Worm (Caenorhabditis elegans) whole organism, young adult: ENCODE measurements around the gene lido-11.
A peak's percentile ranks its signal among the peaks of the same experiment; 100 is the strongest.

Source experiments
- B0035.1 ChIP-seq: sonication (generic microtip); optimal IDR thresholded peaks from 2 replicates; lab custom pipeline; 2016; ENCODE audit warnings: missing genetic modification characterization, mild to moderate bottlenecking, missing compliant biosample characterization, missing genotype, missing genetic modification reagents
- F10E7.11 ChIP-seq: sonication (generic microtip); optimal IDR thresholded peaks from 2 replicates; lab custom pipeline; 2017; ENCODE audit warnings: mild to moderate bottlenecking, missing genetic modification characterization, moderate library complexity, missing compliant biosample characterization
- F33H1.4 ChIP-seq: fragments of 200-800 bp; sonication (Bioruptor generic); IDR thresholded peaks from 2 replicates; pipeline ENCODE4 v1.3.6; 2022; ENCODE audit warnings: missing genetic modification reagents, missing genetic modification characterization, missing compliant biosample characterization
- K12H6.12 ChIP-seq: fragments of 200-800 bp; sonication (Bioruptor generic); optimal IDR thresholded peaks from 2 replicates; lab custom pipeline; 2018; ENCODE audit warnings: mild to moderate bottlenecking, missing genetic modification characterization, missing compliant biosample characterization
- Y56A3A.18 ChIP-seq: fragments of 200-800 bp; sonication (Bioruptor generic); IDR thresholded peaks from 2 replicates; pipeline ENCODE4 v1.3.6; 2022; ENCODE audit warnings: missing genetic modification reagents, missing genetic modification characterization, missing compliant biosample characterization
- Y95B8A.8 ChIP-seq: fragments of 200-800 bp; sonication (Bioruptor generic); IDR thresholded peaks from 2 replicates; pipeline ENCODE4 v1.3.6; 2022; ENCODE audit warnings: missing genetic modification reagents, missing genetic modification characterization, missing compliant biosample characterization
- akir-1 ChIP-seq: fragments of 200-800 bp; sonication (Bioruptor generic); optimal IDR thresholded peaks from 2 replicates; lab custom pipeline; 2018; ENCODE audit warnings: mild to moderate bottlenecking, missing genetic modification characterization, moderate library complexity, missing compliant biosample characterization
- attf-3 ChIP-seq: fragments of 200-800 bp; sonication (Bioruptor generic); conservative IDR thresholded peaks from 2 replicates; pipeline ENCODE4 v1.3.6; 2022; ENCODE audit warnings: missing genetic modification reagents, missing genetic modification characterization, missing compliant biosample characterization
- cebp-1 ChIP-seq, 2 experiments: fragments of 200-800 bp in 1 of 2; sonication (Bioruptor generic) in 1 of 2; sonication (generic microtip) in 1 of 2; IDR thresholded peaks in 1 of 2; optimal IDR thresholded peaks in 1 of 2; 2 replicates each; pipeline versions ENCODE4 v1.3.6 to Lab custom; 2017 to 2022; ENCODE audit warnings: missing compliant biosample characterization in 2 of 2, missing genetic modification characterization in 2 of 2, mild to moderate bottlenecking in 1 of 2, missing genetic modification reagents in 1 of 2, moderate library complexity in 1 of 2
- ceh-58 ChIP-seq: fragments of 200-800 bp; sonication (Bioruptor generic); IDR thresholded peaks from 2 replicates; pipeline ENCODE4 v1.3.6; 2022; ENCODE audit warnings: missing genetic modification characterization, missing compliant biosample characterization
- chd-7 ChIP-seq: sonication (generic microtip); optimal IDR thresholded peaks from 2 replicates; lab custom pipeline; 2016; ENCODE audit warnings: mild to moderate bottlenecking, missing genetic modification characterization, moderate library complexity, missing compliant biosample characterization
- dpff-1 ChIP-seq: sonication (generic microtip); optimal IDR thresholded peaks from 2 replicates; lab custom pipeline; 2017; ENCODE audit warnings: mild to moderate bottlenecking, missing genetic modification characterization, missing compliant biosample characterization
- efl-1 ChIP-seq: fragments of 150-350 bp; optimal IDR thresholded peaks from 2 replicates; lab custom pipeline; 2014; ENCODE audit warnings: missing biosample characterization, missing genetic modification reagents, missing genetic modification characterization
- egrh-3 ChIP-seq: fragments of 200-800 bp; sonication (Bioruptor generic); IDR thresholded peaks from 2 replicates; pipeline ENCODE4 v1.3.6; 2022; ENCODE audit warnings: missing genetic modification reagents, missing genetic modification characterization, missing compliant biosample characterization
- gei-17 ChIP-seq: fragments of 200-800 bp; sonication (Bioruptor generic); optimal IDR thresholded peaks from 2 replicates; lab custom pipeline; 2018; ENCODE audit warnings: mild to moderate bottlenecking, missing genetic modification characterization, missing compliant biosample characterization
- him-1 ChIP-seq: sonication (generic microtip); optimal IDR thresholded peaks from 2 replicates; lab custom pipeline; 2016; ENCODE audit warnings: missing genotype, missing genetic modification reagents, missing genetic modification characterization, missing compliant biosample characterization
- hmg-1.2 ChIP-seq: fragments of 200-800 bp; sonication (Bioruptor generic); IDR thresholded peaks from 2 replicates; pipeline ENCODE4 v1.3.6; 2022; ENCODE audit warnings: missing genetic modification reagents, missing genetic modification characterization, missing compliant biosample characterization
- hrde-1 ChIP-seq: sonication (generic microtip); optimal IDR thresholded peaks from 2 replicates; lab custom pipeline; 2016; ENCODE audit warnings: missing genetic modification characterization, mild to moderate bottlenecking, missing compliant biosample characterization, moderate library complexity, missing genotype, missing genetic modification reagents, borderline replicate concordance
- hsf-1 ChIP-seq: fragments of 200-800 bp; sonication (Bioruptor generic); IDR thresholded peaks from 2 replicates; pipeline ENCODE4 v1.3.6; 2022; ENCODE audit warnings: missing genetic modification reagents, missing genetic modification characterization, missing compliant biosample characterization
- lag-1 ChIP-seq: fragments of 200-800 bp; sonication (Bioruptor generic); IDR thresholded peaks from 2 replicates; pipeline ENCODE4 v1.3.6; 2022; ENCODE audit warnings: missing genetic modification reagents, missing genetic modification characterization, missing compliant biosample characterization
- let-526 ChIP-seq: fragments of 200-800 bp; sonication (Bioruptor generic); IDR thresholded peaks from 2 replicates; pipeline ENCODE4 v1.3.6; 2022; ENCODE audit warnings: missing genetic modification reagents, missing genetic modification characterization, missing compliant biosample characterization
- let-607 ChIP-seq, 2 experiments: fragments of 200-800 bp in 1 of 2; sonication (Bioruptor generic) in 1 of 2; sonication (generic microtip) in 1 of 2; optimal IDR thresholded peaks; 2 replicates each; lab custom pipeline; 2016 to 2018; ENCODE audit warnings: mild to moderate bottlenecking in 2 of 2, missing compliant biosample characterization in 2 of 2, missing genetic modification characterization in 2 of 2, moderate library complexity in 2 of 2, missing genotype in 1 of 2
- lin-40 ChIP-seq: sonication (generic microtip); optimal IDR thresholded peaks from 2 replicates; lab custom pipeline; 2016; ENCODE audit warnings: missing genetic modification characterization, mild to moderate bottlenecking, missing compliant biosample characterization, missing genotype, missing genetic modification reagents
- lin-54 ChIP-seq: fragments of 200-800 bp; sonication (Bioruptor generic); optimal IDR thresholded peaks from 2 replicates; lab custom pipeline; 2018; ENCODE audit warnings: mild to moderate bottlenecking, missing genetic modification characterization, missing compliant biosample characterization
- lir-1 ChIP-seq: fragments of 200-800 bp; sonication (Bioruptor generic); conservative IDR thresholded peaks from 2 replicates; pipeline ENCODE4 v1.3.6; 2022; ENCODE audit warnings: missing genetic modification reagents, missing genetic modification characterization, missing compliant biosample characterization
- lsl-1 ChIP-seq: fragments of 200-800 bp; sonication (Bioruptor generic); optimal IDR thresholded peaks from 2 replicates; lab custom pipeline; 2018; ENCODE audit warnings: mild to moderate bottlenecking, missing genetic modification characterization, moderate library complexity, missing compliant biosample characterization
- madf-10 ChIP-seq: sonication (generic microtip); optimal IDR thresholded peaks from 2 replicates; lab custom pipeline; 2016; ENCODE audit warnings: mild to moderate bottlenecking, missing genetic modification characterization, missing compliant biosample characterization
- mes-4 ChIP-seq: sonication (generic microtip); optimal IDR thresholded peaks from 2 replicates; lab custom pipeline; 2016; ENCODE audit warnings: missing genotype, missing genetic modification characterization, missing compliant biosample characterization
- nhr-120 ChIP-seq: fragments of 200-800 bp; sonication (Bioruptor generic); IDR thresholded peaks from 2 replicates; pipeline ENCODE4 v1.3.6; 2022; ENCODE audit warnings: missing genetic modification characterization, missing compliant biosample characterization
- nhr-179 ChIP-seq: sonication (generic microtip); optimal IDR thresholded peaks from 2 replicates; lab custom pipeline; 2016; ENCODE audit warnings: mild to moderate bottlenecking, missing genetic modification characterization, missing compliant biosample characterization
- nhr-27 ChIP-seq: fragments of 200-800 bp; sonication (Bioruptor generic); optimal IDR thresholded peaks from 2 replicates; lab custom pipeline; 2018; ENCODE audit warnings: mild to moderate bottlenecking, missing genetic modification characterization, moderate library complexity, missing compliant biosample characterization
- pbrm-1 ChIP-seq: fragments of 200-800 bp; sonication (Bioruptor generic); IDR thresholded peaks from 2 replicates; pipeline ENCODE4 v1.3.6; 2022; ENCODE audit warnings: missing genetic modification reagents, missing genetic modification characterization, missing compliant biosample characterization
- pha-4 ChIP-seq: fragments of 150-350 bp; sonication (generic microtip); optimal IDR thresholded peaks from 2 replicates; lab custom pipeline; 2014; ENCODE audit warnings: missing biosample characterization, missing genetic modification reagents, missing genetic modification characterization
- repo-1 ChIP-seq: sonication (generic microtip); optimal IDR thresholded peaks from 2 replicates; lab custom pipeline; 2017; ENCODE audit warnings: mild to moderate bottlenecking, missing genetic modification characterization, missing compliant biosample characterization
- snpc-1.1 ChIP-seq: sonication (generic microtip); optimal IDR thresholded peaks from 2 replicates; lab custom pipeline; 2017; ENCODE audit warnings: missing genetic modification characterization, mild to moderate bottlenecking, missing compliant biosample characterization, antibody characterized with exemption, moderate library complexity, missing genotype, missing genetic modification reagents; ENCODE audit not compliant: insufficient read depth
- sptf-2 ChIP-seq: fragments of 200-800 bp; sonication (Bioruptor generic); optimal IDR thresholded peaks from 2 replicates; lab custom pipeline; 2018; ENCODE audit warnings: mild to moderate bottlenecking, missing genetic modification characterization, missing compliant biosample characterization
- tbp1 ChIP-seq: fragments of 200-800 bp; sonication (Bioruptor generic); optimal IDR thresholded peaks from 2 replicates; lab custom pipeline; 2018; ENCODE audit warnings: mild to moderate bottlenecking, missing genetic modification characterization, missing compliant biosample characterization
- tbx-9 ChIP-seq: sonication (generic microtip); optimal IDR thresholded peaks from 2 replicates; lab custom pipeline; 2016; ENCODE audit warnings: borderline replicate concordance, missing genetic modification characterization, inconsistent platforms, missing compliant biosample characterization
- zfh-2 ChIP-seq: fragments of 200-800 bp; sonication (Bioruptor generic); conservative IDR thresholded peaks from 2 replicates; pipeline ENCODE4 v1.3.6; 2022; ENCODE audit warnings: missing genetic modification reagents, missing genetic modification characterization, missing compliant biosample characterization

The lido-11 gene

DNA sequence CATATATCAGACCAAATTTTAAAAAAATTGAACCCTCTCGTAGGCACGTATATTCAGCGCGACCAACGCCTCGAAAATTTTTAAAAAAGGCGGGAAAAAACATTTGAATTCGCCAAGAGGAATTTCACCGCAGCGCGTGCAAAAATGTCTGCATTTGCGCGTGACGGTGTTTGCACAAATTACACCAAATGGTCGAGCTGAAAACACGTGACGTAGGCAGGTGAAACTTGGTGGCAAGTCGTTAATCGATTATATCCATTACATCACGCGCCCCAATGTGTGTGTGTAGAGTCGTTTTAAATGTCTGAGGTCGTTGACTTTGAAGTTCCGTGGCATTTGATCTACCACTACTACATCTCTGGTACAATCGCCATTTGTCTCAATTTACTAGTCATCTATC, 46.9 kb downstream of the lido-11 start, which contains the start of gene sri-31:
TSS of gene sri-31 (plus strand) at position 301 of the 400 bp plus-strand sequence.
- TF ChIP-seq lag-1 (GFP tag; lab: Robert Waterston, UW) (no peak), cebp-1 (GFP tag; IDR thresholded peaks at IDR 0.05; lab: Robert Waterston, UW) (no peak), cebp-1 (tag; optimal IDR thresholded peaks at IDR 0.05; lab: Kevin White, UChicago) (no peak), egrh-3 (no peak), pha-4 (tag; lab: Kevin White, UChicago) (no peak), tbp1 (GFP tag; lab: Kevin White, UChicago) (no peak), let-607 (tag; optimal IDR thresholded peaks at IDR 0.05; lab: Kevin White, UChicago) (no peak), F33H1.4 (GFP tag; lab: Robert Waterston, UW) (no peak), nhr-27 (tag; lab: Kevin White, UChicago) (no peak), akir-1 (no peak), hmg-1.2 (GFP tag; lab: Robert Waterston, UW) (no peak), dpff-1 (tag; lab: Kevin White, UChicago) (no peak), chd-7 (tag; lab: Kevin White, UChicago) (no peak), repo-1 (tag; lab: Kevin White, UChicago) (no peak), gei-17 (GFP tag; lab: Kevin White, UChicago) (no peak), sptf-2 (GFP tag; lab: Kevin White, UChicago) (no peak), lin-54 (GFP tag; lab: Kevin White, UChicago) (no peak), F10E7.11 (tag; lab: Kevin White, UChicago) (no peak), lir-1 (GFP tag; lab: Robert Waterston, UW) (no peak), madf-10 (tag; lab: Kevin White, UChicago) (no peak), snpc-1.1 (tag; lab: Kevin White, UChicago) (no peak)

DNA sequence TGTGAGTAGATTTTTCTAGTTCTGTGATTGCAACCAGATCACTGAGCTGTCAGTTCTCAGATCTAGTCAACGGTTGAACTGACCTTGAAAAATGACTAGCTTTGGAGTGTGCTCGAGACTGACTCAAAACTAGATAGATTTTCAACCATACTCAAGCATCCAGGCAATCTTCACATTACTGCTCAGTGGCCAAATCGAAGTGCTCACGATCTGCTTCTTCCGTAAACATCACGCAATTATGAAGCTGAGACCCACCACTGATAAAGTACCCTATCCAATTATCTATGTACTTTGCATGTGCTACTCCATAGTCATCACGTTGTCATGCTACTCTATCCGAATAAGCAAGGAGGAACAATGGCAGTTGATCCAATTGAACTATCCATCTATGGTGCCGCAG, 47.6 kb downstream of the lido-11 start:
- TF ChIP-seq lin-40: no peak
- TF ChIP-seq lsl-1 (GFP tag; lab: Kevin White, UChicago): no peak
- TF ChIP-seq K12H6.12 (tag; lab: Kevin White, UChicago): no peak
- TF ChIP-seq attf-3 (GFP tag; lab: Robert Waterston, UW): no peak
- no peak for TF ChIP-seq nhr-120 (GFP tag; lab: Robert Waterston, UW)
- no peak for TF ChIP-seq Y95B8A.8 (GFP tag; lab: Robert Waterston, UW)
- TF ChIP-seq nhr-179 (tag; lab: Kevin White, UChicago): no peak
- no peak for TF ChIP-seq lag-1 (GFP tag; lab: Robert Waterston, UW)
- TF ChIP-seq hsf-1 (GFP tag; lab: Robert Waterston, UW): no peak
- no peak for TF ChIP-seq mes-4 (tag; lab: Kevin White, UChicago)
- TF ChIP-seq tbx-9 (tag; lab: Kevin White, UChicago): no peak

DNA sequence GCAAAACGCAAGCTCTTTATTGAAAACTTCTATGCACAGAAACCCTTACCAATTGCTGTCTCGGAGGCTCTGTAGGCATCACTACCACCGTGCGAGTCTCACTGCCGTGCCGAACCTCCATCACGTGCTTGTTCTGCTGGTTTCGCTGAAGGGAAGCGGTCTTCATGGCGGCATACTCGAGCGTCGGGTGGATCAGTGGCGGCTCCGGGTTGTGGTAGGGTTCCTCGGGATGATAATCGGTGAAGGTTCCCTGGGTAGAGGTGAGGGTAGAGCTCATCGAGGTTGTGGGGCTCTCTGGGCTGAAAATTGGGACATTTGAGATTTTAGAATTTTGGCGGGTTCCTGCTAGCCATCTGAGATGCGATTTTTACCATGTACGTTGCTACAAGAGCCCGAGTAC, 49.1 kb downstream of the lido-11 start:
- TF ChIP-seq zfh-2 (GFP tag; lab: Robert Waterston, UW): peak; percentile 55; the same call in 1 of the 2 replicates
- TF ChIP-seq ceh-58 (GFP tag; lab: Robert Waterston, UW): no peak

DNA sequence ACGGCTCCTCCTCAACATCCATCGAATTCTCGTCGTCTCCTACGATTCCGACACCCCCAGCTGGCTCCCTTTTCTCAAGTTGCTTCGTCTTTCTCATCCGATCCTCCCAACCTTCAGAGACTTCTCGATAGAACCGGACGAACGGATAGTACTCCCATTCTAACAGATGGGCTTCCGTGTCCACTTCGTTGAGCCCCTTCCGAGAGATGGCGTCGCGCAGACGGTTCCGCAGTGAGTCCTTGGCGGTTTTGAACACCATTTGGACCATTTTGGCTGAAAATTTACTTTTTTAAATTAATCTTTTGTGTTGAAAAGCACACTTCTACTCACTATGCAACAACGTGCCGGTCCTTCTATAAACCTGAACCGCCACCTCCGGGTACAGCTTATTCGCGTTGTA, 49.9 kb downstream of the lido-11 start:
- no peak for TF ChIP-seq efl-1
- TF ChIP-seq Y56A3A.18: no peak
- no peak for TF ChIP-seq B0035.1 (tag; lab: Kevin White, UChicago)
- no peak for TF ChIP-seq let-526 (GFP tag; lab: Robert Waterston, UW)
- no peak for TF ChIP-seq lin-40
- no peak for TF ChIP-seq dpff-1 (tag; lab: Kevin White, UChicago)
- no peak for TF ChIP-seq pbrm-1 (GFP tag; lab: Robert Waterston, UW)
- no peak for TF ChIP-seq nhr-120 (GFP tag; lab: Robert Waterston, UW)
- no peak for TF ChIP-seq hrde-1 (tag; lab: Kevin White, UChicago)
- TF ChIP-seq him-1 (tag; lab: Kevin White, UChicago): no peak
- no peak for TF ChIP-seq zfh-2 (GFP tag; lab: Robert Waterston, UW)
- no peak for TF ChIP-seq attf-3 (GFP tag; lab: Robert Waterston, UW)
